Worm (Caenorhabditis elegans): ENCODE data around the gene Y57E12B.10.

Y57E12B.10 gene

ce11 chrV:6888828-6889227 lies 47.0 kb downstream of the Y57E12B.10 start (continued):
- no peak for TF ChIP-seq lin-39 (tag; optimal IDR thresholded peaks at IDR 0.05)
- peak in 1 of 6 experiments; percentile 44 for TF ChIP-seq elt-3 (tag; optimal IDR thresholded peaks at IDR 0.05)
- no peak for TF ChIP-seq isw-1 (GFP tag; IDR thresholded peaks at IDR 0.05)
- TF ChIP-seq nhr-19 (GFP tag; conservative IDR thresholded peaks at IDR 0.05), result peak; percentile 56
- TF ChIP-seq swsn-7 (tag; optimal IDR thresholded peaks at IDR 0.05), result peak; percentile 51
- TF ChIP-seq vab-15 (tag; optimal IDR thresholded peaks at IDR 0.05), result no peak
- no peak for TF ChIP-seq unc-130 (tag; optimal IDR thresholded peaks at IDR 0.05)
- TF ChIP-seq hlh-17 (GFP tag; optimal IDR thresholded peaks at IDR 0.05; ENCODE audit: borderline replicate concordance), result no peak
- no peak for TF ChIP-seq snpc-4 (tag; optimal IDR thresholded peaks at IDR 0.05)
- TF ChIP-seq skn-1 (tag; optimal IDR thresholded peaks at IDR 0.05), result peak; percentile 3
- no peak for TF ChIP-seq hpl-2 (GFP tag; optimal IDR thresholded peaks at IDR 0.05)
- TF ChIP-seq alr-1 (tag; optimal IDR thresholded peaks at IDR 0.05; ENCODE audit: borderline replicate concordance), result no peak
- peak; percentile 24 for TF ChIP-seq xbp-1 (tag; optimal IDR thresholded peaks at IDR 0.05)
- no peak for TF ChIP-seq ztf-4 (tag; optimal IDR thresholded peaks at IDR 0.05)
- peak; percentile 19 for TF ChIP-seq irx-1 (tag; optimal IDR thresholded peaks at IDR 0.05)
- peak in 1 of 2 experiments; percentile 44 for TF ChIP-seq lsy-2 (tag; optimal IDR thresholded peaks at IDR 0.05)
- peak; percentile 61 for TF ChIP-seq nhr-71 (tag; optimal IDR thresholded peaks at IDR 0.05)
- no peak for TF ChIP-seq ama-1 (optimal IDR thresholded peaks at IDR 0.05)
- peak; percentile 49 for TF ChIP-seq dsc-1 (tag; optimal IDR thresholded peaks at IDR 0.05)
- no peak for TF ChIP-seq Y116A8C.19 (tag; optimal IDR thresholded peaks at IDR 0.05; ENCODE audit: borderline replicate concordance)
- peak; percentile 37 to 62 for TF ChIP-seq lin-35 (GFP tag; optimal IDR thresholded peaks at IDR 0.05)
- TF ChIP-seq snu-23 (GFP tag; optimal IDR thresholded peaks at IDR 0.05), result peak; percentile 63
- peak; percentile 63 for TF ChIP-seq nhr-90 (tag; optimal IDR thresholded peaks at IDR 0.05; ENCODE audit: poor library complexity)
- TF ChIP-seq nhr-76 (tag; optimal IDR thresholded peaks at IDR 0.05), result no peak
- peak; percentile 54 for TF ChIP-seq rnt-1 (tag; optimal IDR thresholded peaks at IDR 0.05)
- TF ChIP-seq mep-1 (tag; optimal IDR thresholded peaks at IDR 0.05), result no peak
- no peak for TF ChIP-seq unc-30 (tag; optimal IDR thresholded peaks at IDR 0.05)
- TF ChIP-seq jun-1 (tag; optimal IDR thresholded peaks at IDR 0.05), result peak; percentile 6
- no peak for TF ChIP-seq egl-13 (tag; optimal IDR thresholded peaks at IDR 0.05)
- TF ChIP-seq dpl-1 (GFP tag; optimal IDR thresholded peaks at IDR 0.05), result peak in 1 of 3 experiments; percentile 23
- no peak for TF ChIP-seq pax-3 (tag; optimal IDR thresholded peaks at IDR 0.05)
- peak; percentile 10 for TF ChIP-seq sox-4 (tag; optimal IDR thresholded peaks at IDR 0.05)
- TF ChIP-seq zag-1 (tag; optimal IDR thresholded peaks at IDR 0.05), result no peak
- TF ChIP-seq aly-2 (tag; optimal IDR thresholded peaks at IDR 0.05), result peak; percentile 71
- no peak for TF ChIP-seq ceh-90 (tag; optimal IDR thresholded peaks at IDR 0.05)
